Fruit fly (Drosophila melanogaster) whole organism, embryonic: ENCODE results near the gene CG5334.
A peak's percentile ranks its signal among the peaks of the same experiment; 100 is the strongest.

Experiments
- ATbp ChIP-seq: fragments of 200-800 bp; sonication (Bioruptor generic); optimal IDR thresholded peaks from 2 replicates; lab custom pipeline; 2017; ENCODE audit warnings: missing biosample characterization, mild to moderate bottlenecking, missing genetic modification characterization, missing genetic modification reagents
- Asciz ChIP-seq: fragments of 200-800 bp; sonication (Bioruptor generic); optimal IDR thresholded peaks from 2 replicates; lab custom pipeline; 2017; ENCODE audit warnings: missing biosample characterization, mild to moderate bottlenecking, missing genetic modification characterization, missing genetic modification reagents
- Bgb ChIP-seq: fragments of 200-800 bp; sonication (Bioruptor generic); IDR thresholded peaks from 2 replicates; pipeline ENCODE4 v1.3.6; 2022; ENCODE audit warnings: missing biosample characterization, missing genetic modification characterization; ENCODE audit not compliant: partially characterized antibody
- CG10565 ChIP-seq: fragments of 200-800 bp; sonication (Bioruptor generic); optimal IDR thresholded peaks from 3 replicates; lab custom pipeline; 2016; ENCODE audit warnings: missing biosample characterization, mild to moderate bottlenecking, missing genetic modification characterization
- CG12299 ChIP-seq: fragments of 200-800 bp; sonication (Bioruptor generic); optimal IDR thresholded peaks from 2 replicates; lab custom pipeline; 2018; ENCODE audit warnings: missing biosample characterization, mild to moderate bottlenecking, missing genetic modification characterization
- CG12391 ChIP-seq: fragments of 200-800 bp; sonication (Bioruptor generic); optimal IDR thresholded peaks from 3 replicates; lab custom pipeline; 2018; ENCODE audit warnings: missing biosample characterization, mild to moderate bottlenecking, missing genetic modification characterization, moderate library complexity
- CG12659 ChIP-seq: fragments of 200-800 bp; sonication (Bioruptor generic); optimal IDR thresholded peaks from 3 replicates; lab custom pipeline; 2017; ENCODE audit warnings: mild to moderate bottlenecking, missing biosample characterization, missing genetic modification reagents, missing genetic modification characterization
- CG13287 ChIP-seq: fragments of 200-800 bp; sonication (Bioruptor generic); IDR thresholded peaks from 2 replicates; pipeline ENCODE4 v1.3.6; 2022; ENCODE audit warnings: missing biosample characterization, missing genetic modification characterization; ENCODE audit not compliant: partially characterized antibody
- CG13296 ChIP-seq: fragments of 200-800 bp; sonication (Bioruptor generic); optimal IDR thresholded peaks from 3 replicates; lab custom pipeline; 2018; ENCODE audit warnings: missing biosample characterization, mild to moderate bottlenecking, missing genetic modification characterization
- CG13424 ChIP-seq: fragments of 200-800 bp; sonication (Bioruptor generic); optimal IDR thresholded peaks from 2 replicates; lab custom pipeline; 2019; ENCODE audit warnings: missing biosample characterization, mild to moderate bottlenecking, missing genetic modification characterization, moderate library complexity
- CG16779 ChIP-seq: fragments of 200-800 bp; sonication (Bioruptor generic); IDR thresholded peaks from 2 replicates; pipeline ENCODE4 v1.3.6; 2022; ENCODE audit warnings: missing biosample characterization, missing genetic modification characterization
- CG2678 ChIP-seq: fragments of 200-800 bp; sonication (Bioruptor generic); optimal IDR thresholded peaks from 3 replicates; lab custom pipeline; 2019; ENCODE audit warnings: missing biosample characterization, mild to moderate bottlenecking, missing genetic modification characterization, moderate library complexity
- CG2712 ChIP-seq: fragments of 200-800 bp; optimal IDR thresholded peaks from 3 replicates; lab custom pipeline; 2019; ENCODE audit warnings: missing biosample characterization, mild to moderate bottlenecking, missing genetic modification characterization, moderate library complexity
- CG31441 ChIP-seq: fragments of 200-800 bp; sonication (Bioruptor generic); IDR thresholded peaks from 2 replicates; pipeline ENCODE4 v1.3.6; 2022; ENCODE audit warnings: missing biosample characterization, missing genetic modification characterization
- CG4282 ChIP-seq: fragments of 200-800 bp; sonication (Bioruptor generic); optimal IDR thresholded peaks from 2 replicates; lab custom pipeline; 2016; ENCODE audit warnings: missing biosample characterization, missing genetic modification characterization
- CG4424 ChIP-seq: fragments of 200-800 bp; sonication (Bioruptor generic); optimal IDR thresholded peaks from 3 replicates; lab custom pipeline; 2016; ENCODE audit warnings: missing biosample characterization, missing genetic modification characterization
- CG6813 ChIP-seq: fragments of 200-800 bp; sonication (Bioruptor generic); optimal IDR thresholded peaks from 2 replicates; lab custom pipeline; 2017; ENCODE audit warnings: missing biosample characterization, missing genetic modification characterization, mild to moderate bottlenecking, moderate library complexity, missing genetic modification reagents
- CG7839 ChIP-seq: fragments of 200-800 bp; sonication (Bioruptor generic); optimal IDR thresholded peaks from 3 replicates; lab custom pipeline; 2018; ENCODE audit warnings: missing biosample characterization, mild to moderate bottlenecking, missing genetic modification characterization, moderate library complexity
- CG8388 ChIP-seq: fragments of 200-800 bp; sonication (Bioruptor generic); optimal IDR thresholded peaks from 2 replicates; lab custom pipeline; 2019; ENCODE audit warnings: missing biosample characterization, mild to moderate bottlenecking, missing genetic modification characterization, moderate library complexity
- CG8478 ChIP-seq: fragments of >200 bp; optimal IDR thresholded peaks from 2 replicates; lab custom pipeline; 2018
- Dek ChIP-seq: fragments of 200-800 bp; sonication (Bioruptor generic); optimal IDR thresholded peaks from 3 replicates; lab custom pipeline; 2019; ENCODE audit warnings: missing biosample characterization, mild to moderate bottlenecking, missing genetic modification characterization, moderate library complexity
- Dfd ChIP-seq, 2 experiments: fragments of >200 bp; optimal IDR thresholded peaks; 2 replicates each; lab custom pipeline; 2017; ENCODE audit warnings: missing biosample characterization in 2 of 2, missing genetic modification characterization in 2 of 2
- Ets65A ChIP-seq: fragments of 200-800 bp; sonication (Bioruptor generic); peaks from one replicate; lab custom pipeline; 2016; ENCODE audit warnings: missing biosample characterization, missing genetic modification characterization
- Fer3 ChIP-seq: fragments of 200-800 bp; sonication (Bioruptor generic); optimal IDR thresholded peaks from 2 replicates; lab custom pipeline; 2018; ENCODE audit warnings: missing biosample characterization, mild to moderate bottlenecking, missing genetic modification characterization, moderate library complexity
- HmgD ChIP-seq: fragments of 200-800 bp; sonication (Bioruptor generic); optimal IDR thresholded peaks from 3 replicates; lab custom pipeline; 2016; ENCODE audit warnings: missing biosample characterization, missing genetic modification characterization
- Max ChIP-seq: fragments of 200-800 bp; sonication (Bioruptor generic); optimal IDR thresholded peaks from 2 replicates; lab custom pipeline; 2016; ENCODE audit warnings: missing biosample characterization, mild to moderate bottlenecking, missing genetic modification characterization
- Mrtf ChIP-seq: fragments of 200-800 bp; sonication (Bioruptor generic); IDR thresholded peaks from 3 replicates; pipeline ENCODE4 v1.3.6; 2022; ENCODE audit warnings: missing biosample characterization, missing genetic modification characterization
- Rfx ChIP-seq: fragments of 200-800 bp; sonication (Bioruptor generic); IDR thresholded peaks from 2 replicates; pipeline ENCODE4 v1.3.6; 2022; ENCODE audit warnings: missing biosample characterization, missing genetic modification characterization
- Sox102F ChIP-seq: fragments of 200-800 bp; sonication (Bioruptor generic); optimal IDR thresholded peaks from 2 replicates; lab custom pipeline; 2018; ENCODE audit warnings: missing biosample characterization, mild to moderate bottlenecking, missing genetic modification characterization, moderate library complexity
- abd-A ChIP-seq: fragments of 200-800 bp; sonication (Bioruptor generic); optimal IDR thresholded peaks from 3 replicates; lab custom pipeline; 2019; ENCODE audit warnings: missing biosample characterization, mild to moderate bottlenecking, missing genetic modification characterization, moderate library complexity
- amos ChIP-seq: fragments of 200-800 bp; sonication (Bioruptor generic); IDR thresholded peaks from 2 replicates; pipeline ENCODE4 v1.3.6; 2022; ENCODE audit warnings: missing biosample characterization, missing genetic modification characterization; ENCODE audit not compliant: partially characterized antibody
- crc ChIP-seq: fragments of 200-800 bp; sonication (Bioruptor generic); optimal IDR thresholded peaks from 2 replicates; lab custom pipeline; 2016; ENCODE audit warnings: missing biosample characterization, missing genetic modification characterization
- cwo ChIP-seq: fragments of 200-800 bp; sonication (Bioruptor generic); optimal IDR thresholded peaks from 3 replicates; lab custom pipeline; 2017; ENCODE audit warnings: missing biosample characterization, missing genetic modification characterization, mild to moderate bottlenecking, moderate library complexity, missing genetic modification reagents
- dan ChIP-seq: fragments of 200-800 bp; sonication (Bioruptor generic); IDR thresholded peaks from 2 replicates; pipeline ENCODE4 v1.3.6; 2022; ENCODE audit warnings: missing biosample characterization, missing genetic modification characterization
- dimm ChIP-seq: fragments of 200-800 bp; sonication (Bioruptor generic); IDR thresholded peaks from 2 replicates; pipeline ENCODE4 v1.3.6; 2022; ENCODE audit warnings: missing biosample characterization, missing genetic modification characterization
- dysf ChIP-seq: fragments of 200-800 bp; sonication (Bioruptor generic); IDR thresholded peaks from 3 replicates; pipeline ENCODE4 v1.3.6; 2022; ENCODE audit warnings: missing biosample characterization, missing genetic modification characterization
- exex ChIP-seq: fragments of 200-800 bp; sonication (Bioruptor generic); optimal IDR thresholded peaks from 4 replicates; lab custom pipeline; 2018; ENCODE audit warnings: missing biosample characterization, mild to moderate bottlenecking, missing genetic modification characterization, moderate library complexity
- klu ChIP-seq: fragments of 200-800 bp; sonication (Bioruptor generic); IDR thresholded peaks from 2 replicates; pipeline ENCODE4 v1.3.6; 2022; ENCODE audit warnings: missing biosample characterization, missing genetic modification characterization
- knrl ChIP-seq: fragments of 200-800 bp; sonication (Bioruptor generic); IDR thresholded peaks from 3 replicates; pipeline ENCODE4 v1.3.6; 2022; ENCODE audit warnings: missing biosample characterization, missing genetic modification characterization; ENCODE audit not compliant: partially characterized antibody
- mam ChIP-seq: fragments of 200-800 bp; sonication (Bioruptor generic); optimal IDR thresholded peaks from 3 replicates; lab custom pipeline; 2016; ENCODE audit warnings: missing biosample characterization, missing genetic modification characterization
- mirr ChIP-seq: fragments of 200-800 bp; sonication (Bioruptor generic); optimal IDR thresholded peaks from 3 replicates; lab custom pipeline; 2018; ENCODE audit warnings: missing biosample characterization, mild to moderate bottlenecking, missing genetic modification characterization
- nau ChIP-seq: fragments of 200-800 bp; sonication (Bioruptor generic); optimal IDR thresholded peaks from 3 replicates; lab custom pipeline; 2017; ENCODE audit warnings: missing biosample characterization, mild to moderate bottlenecking, missing genetic modification characterization, missing genetic modification reagents
- nerfin-1 ChIP-seq: fragments of 200-800 bp; sonication (Bioruptor generic); optimal IDR thresholded peaks from 3 replicates; lab custom pipeline; 2019; ENCODE audit warnings: missing biosample characterization, mild to moderate bottlenecking, missing genetic modification characterization, moderate library complexity
- nmo ChIP-seq: fragments of 200-800 bp; sonication (Bioruptor generic); optimal IDR thresholded peaks from 2 replicates; lab custom pipeline; 2018; ENCODE audit warnings: missing biosample characterization, mild to moderate bottlenecking, missing genetic modification characterization, moderate library complexity
- row ChIP-seq: fragments of 200-800 bp; sonication (Bioruptor generic); IDR thresholded peaks from 3 replicates; pipeline ENCODE4 v1.3.6; 2022; ENCODE audit warnings: missing biosample characterization, missing genetic modification characterization
- scrt ChIP-seq: fragments of 200-800 bp; sonication (Bioruptor generic); optimal IDR thresholded peaks from 2 replicates; lab custom pipeline; 2018; ENCODE audit warnings: missing biosample characterization, mild to moderate bottlenecking, missing genetic modification characterization, moderate library complexity
- sqz ChIP-seq: fragments of 200-800 bp; sonication (Bioruptor generic); optimal IDR thresholded peaks from 3 replicates; lab custom pipeline; 2018; ENCODE audit warnings: missing biosample characterization, mild to moderate bottlenecking, missing genetic modification characterization
- toy ChIP-seq: fragments of 200-800 bp; sonication (Bioruptor generic); IDR thresholded peaks from 2 replicates; pipeline ENCODE4 v1.3.6; 2022; ENCODE audit warnings: missing biosample characterization, missing genetic modification characterization
- unpg ChIP-seq: fragments of 200-800 bp; sonication (Bioruptor generic); optimal IDR thresholded peaks from 3 replicates; lab custom pipeline; 2018; ENCODE audit warnings: missing biosample characterization, mild to moderate bottlenecking, missing genetic modification characterization, moderate library complexity
- vfl ChIP-seq: fragments of 200-800 bp; sonication (Bioruptor generic); optimal IDR thresholded peaks from 2 replicates; lab custom pipeline; 2016; ENCODE audit warnings: missing biosample characterization, missing genetic modification characterization

Gene CG5334

DNA sequence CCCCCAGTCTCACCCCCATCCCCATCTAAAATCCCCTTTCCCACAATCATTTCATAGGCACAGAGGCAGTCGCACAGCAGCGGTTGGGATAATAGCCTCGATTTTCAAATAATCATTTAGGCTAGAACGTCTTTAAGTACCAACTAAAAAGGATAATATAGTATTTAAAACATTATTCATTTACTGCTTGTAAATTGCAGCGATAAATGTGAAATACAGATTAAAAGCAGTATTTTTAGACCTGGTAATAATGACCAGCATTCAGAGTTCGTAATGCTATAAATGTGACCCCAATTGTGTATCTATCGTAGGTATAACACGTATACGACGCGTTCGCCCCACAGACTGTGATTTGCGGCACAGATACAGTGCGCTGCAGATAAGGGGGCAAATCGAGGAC, 47.5 kb upstream of the CG5334 start (continued):
- TF ChIP-seq CG12391 (peak; percentile 43), CG2712 (tag; lab: Kevin White, UChicago) (peak; percentile 24), CG6813 (peak; percentile 47), CG31441 (GFP tag; lab: Robert Waterston, UW) (peak; percentile 44), row (peak; percentile 72), cwo (GFP tag; lab: Kevin White, UChicago) (peak; percentile 22), sqz (GFP tag; lab: Kevin White, UChicago) (no peak), klu (0 out of 2 replicates have a peak, but pooled peaks have one; percentile 15), CG13287 (GFP tag; lab: Robert Waterston, UW) (no peak), Ets65A (GFP tag; lab: Kevin White, UChicago) (peak; percentile 82), mirr (GFP tag; lab: Kevin White, UChicago) (no peak), Dek (tag; lab: Kevin White, UChicago) (no peak), nau (GFP tag; lab: Kevin White, UChicago) (peak; percentile 32), CG2678 (peak; percentile 72), nmo (peak; percentile 39), exex (tag; lab: Kevin White, UChicago) (no peak), toy (GFP tag; lab: Robert Waterston, UW) (no peak), Mrtf (GFP tag; lab: Robert Waterston, UW) (peak; percentile 21; the same call in 1 of the 3 replicates), scrt (GFP tag; lab: Kevin White, UChicago) (peak; percentile 43), CG7839 (tag; lab: Kevin White, UChicago) (peak; percentile 66), CG16779 (GFP tag; lab: Robert Waterston, UW) (no peak), nerfin-1 (tag; lab: Kevin White, UChicago) (peak; percentile 16), CG4282 (no peak), vfl (GFP tag; lab: Kevin White, UChicago) (no peak), unpg (GFP tag; lab: Kevin White, UChicago) (peak; percentile 38), HmgD (no peak), Sox102F (GFP tag; lab: Kevin White, UChicago) (peak; percentile 55), knrl (GFP tag; lab: Robert Waterston, UW) (no peak), Dfd (GFP tag; optimal IDR thresholded peaks at IDR 0.05; lab: Kevin White, UChicago) (no peak), CG10565 (GFP tag; lab: Kevin White, UChicago) (no peak), dimm (GFP tag; lab: Robert Waterston, UW) (no peak), abd-A (tag; lab: Kevin White, UChicago) (no peak), Asciz (GFP tag; lab: Kevin White, UChicago) (peak; percentile 11), ATbp (GFP tag; lab: Kevin White, UChicago) (peak; percentile 49), Fer3 (peak; percentile 29), dan (GFP tag; lab: Robert Waterston, UW) (no peak), mam (GFP tag; lab: Kevin White, UChicago) (peak; percentile 1), crc (GFP tag; lab: Kevin White, UChicago) (no peak), CG13424 (tag; lab: Kevin White, UChicago) (peak; percentile 55), amos (GFP tag; lab: Robert Waterston, UW) (no peak), Max (GFP tag; lab: Kevin White, UChicago) (no peak), CG12299 (tag; lab: Kevin White, UChicago) (peak; percentile 20), Rfx (GFP tag; lab: Robert Waterston, UW) (peak; percentile 40; the same call in 1 of the 2 replicates), CG4424 (GFP tag; lab: Kevin White, UChicago) (peak; percentile 40), CG13296 (GFP tag; lab: Kevin White, UChicago) (peak; percentile 6), CG12659 (GFP tag; lab: Kevin White, UChicago) (peak; percentile 17), CG8478 (lab: Kevin White, UChicago) (no peak), CG8388 (peak; percentile 21), dysf (GFP tag; lab: Robert Waterston, UW) (peak; percentile 67), Bgb (GFP tag; lab: Robert Waterston, UW) (no peak)
